Worm (Caenorhabditis elegans) whole organism, L3 larva: Measurements from ENCODE around the gene spe-44.
"Not testable (repeated sequence)": the region's sequence is repeated elsewhere in the genome, so short reads cannot be mapped to it uniquely, and the experiment has no call there.

ENCODE experiments used
- R02D3.7 ChIP-seq: fragments of 150-350 bp; optimal IDR thresholded peaks from 2 replicates; lab custom pipeline; 2014; ENCODE audit warnings: missing biosample characterization, missing genetic modification characterization
- ZK546.5 ChIP-seq: sonication (generic microtip); optimal IDR thresholded peaks from 2 replicates; lab custom pipeline; 2017; ENCODE audit warnings: missing biosample characterization, missing genetic modification characterization
- ama-1 ChIP-seq: fragments of 150-350 bp; optimal IDR thresholded peaks from 2 replicates; lab custom pipeline; 2018
- ceh-28 ChIP-seq: fragments of 150-350 bp; optimal IDR thresholded peaks from 2 replicates; lab custom pipeline; 2014; ENCODE audit warnings: missing biosample characterization, missing genetic modification reagents, missing genetic modification characterization
- ceh-9 ChIP-seq: sonication (generic microtip); optimal IDR thresholded peaks from 2 replicates; lab custom pipeline; 2018; ENCODE audit warnings: missing biosample characterization, missing genetic modification characterization
- daf-12 ChIP-seq: fragments of 150-350 bp; optimal IDR thresholded peaks from 2 replicates; lab custom pipeline; 2014; ENCODE audit warnings: missing biosample characterization, missing genetic modification reagents, missing genetic modification characterization
- egl-27 ChIP-seq: sonication (generic microtip); optimal IDR thresholded peaks from 4 replicates; lab custom pipeline; 2017; ENCODE audit warnings: missing biosample characterization, missing genetic modification reagents, missing genetic modification characterization
- egl-5 ChIP-seq: fragments of 150-350 bp; optimal IDR thresholded peaks from 2 replicates; lab custom pipeline; 2017; ENCODE audit warnings: missing biosample characterization, missing genetic modification reagents, missing genetic modification characterization, inconsistent platforms
- elt-3 ChIP-seq, 3 experiments: fragments of 150-350 bp in 1 of 3; sonication (generic microtip) in 2 of 3; optimal IDR thresholded peaks; 2 replicates in 2 of 3; 4 replicates in 1 of 3; lab custom pipeline; 2014 to 2017; ENCODE audit warnings: missing biosample characterization in 3 of 3, missing genetic modification characterization in 3 of 3
- eor-1 ChIP-seq, 2 experiments: fragments of 150-350 bp; optimal IDR thresholded peaks; 2 replicates each; lab custom pipeline; 2014 to 2018; ENCODE audit warnings: missing biosample characterization in 2 of 2, missing genetic modification characterization in 2 of 2
- fkh-10 ChIP-seq: sonication (generic microtip); optimal IDR thresholded peaks from 2 replicates; lab custom pipeline; 2017; ENCODE audit warnings: missing biosample characterization, missing genetic modification reagents, missing genetic modification characterization
- fkh-2 ChIP-seq: fragments of 150-350 bp; optimal IDR thresholded peaks from 2 replicates; lab custom pipeline; 2014; ENCODE audit warnings: missing biosample characterization, missing genetic modification reagents, missing genetic modification characterization
- fos-1 ChIP-seq: fragments of 150-350 bp; optimal IDR thresholded peaks from 2 replicates; lab custom pipeline; 2014; ENCODE audit warnings: missing biosample characterization, missing genetic modification characterization
- hmg-11 ChIP-seq: sonication (generic microtip); optimal IDR thresholded peaks from 2 replicates; lab custom pipeline; 2016; ENCODE audit warnings: missing genetic modification characterization, missing compliant biosample characterization
- lin-15B ChIP-seq: fragments of 150-350 bp; optimal IDR thresholded peaks from 2 replicates; lab custom pipeline; 2014; ENCODE audit warnings: missing biosample characterization, missing genetic modification characterization
- lin-39 ChIP-seq: fragments of 150-350 bp; optimal IDR thresholded peaks from 2 replicates; lab custom pipeline; 2018; ENCODE audit warnings: missing biosample characterization, missing genetic modification reagents, missing genetic modification characterization
- lsy-12 ChIP-seq: sonication (generic microtip); optimal IDR thresholded peaks from 2 replicates; lab custom pipeline; 2016; ENCODE audit warnings: mild to moderate bottlenecking, missing genetic modification characterization, missing compliant biosample characterization
- nfya-1 ChIP-seq: sonication (generic microtip); optimal IDR thresholded peaks from 2 replicates; lab custom pipeline; 2017; ENCODE audit warnings: missing genetic modification characterization, mild to moderate bottlenecking, missing compliant biosample characterization, antibody characterized with exemption, moderate library complexity; ENCODE audit not compliant: insufficient read depth
- nhr-11 ChIP-seq: fragments of 150-350 bp; optimal IDR thresholded peaks from 2 replicates; lab custom pipeline; 2014; ENCODE audit warnings: missing biosample characterization, missing genetic modification characterization
- nhr-23 ChIP-seq: fragments of 150-350 bp; optimal IDR thresholded peaks from 2 replicates; lab custom pipeline; 2014; ENCODE audit warnings: missing biosample characterization, missing genetic modification reagents, missing genetic modification characterization
- nhr-237 ChIP-seq: fragments of 150-350 bp; optimal IDR thresholded peaks from 2 replicates; lab custom pipeline; 2014; ENCODE audit warnings: missing biosample characterization, missing genetic modification characterization
- nhr-25 ChIP-seq: sonication (generic microtip); optimal IDR thresholded peaks from 2 replicates; lab custom pipeline; 2017; ENCODE audit warnings: missing biosample characterization, missing genetic modification characterization
- nhr-28 ChIP-seq: fragments of 150-350 bp; optimal IDR thresholded peaks from 2 replicates; lab custom pipeline; 2014; ENCODE audit warnings: missing biosample characterization, missing genetic modification characterization
- nhr-43 ChIP-seq: sonication (generic microtip); optimal IDR thresholded peaks from 2 replicates; lab custom pipeline; 2016; ENCODE audit warnings: mild to moderate bottlenecking, missing genetic modification characterization, missing compliant biosample characterization; ENCODE audit not compliant: poor library complexity, severe bottlenecking
- nhr-76 ChIP-seq: fragments of 150-350 bp; sonication (generic microtip); optimal IDR thresholded peaks from 5 replicates; lab custom pipeline; 2014; ENCODE audit warnings: missing biosample characterization, missing genetic modification characterization
- nhr-77 ChIP-seq: fragments of 150-350 bp; optimal IDR thresholded peaks from 2 replicates; lab custom pipeline; 2014; ENCODE audit warnings: missing biosample characterization, missing genetic modification characterization
- pha-4 ChIP-seq: fragments of 150-350 bp; optimal IDR thresholded peaks from 2 replicates; lab custom pipeline; 2014; ENCODE audit warnings: missing biosample characterization, missing genetic modification reagents, missing genetic modification characterization
- sea-2 ChIP-seq: fragments of 150-350 bp; sonication (generic microtip); optimal IDR thresholded peaks from 4 replicates; lab custom pipeline; 2014; ENCODE audit warnings: missing biosample characterization, missing genetic modification reagents, missing genetic modification characterization
- snpc-4 ChIP-seq: fragments of 150-350 bp; optimal IDR thresholded peaks from 2 replicates; lab custom pipeline; 2014; ENCODE audit warnings: missing biosample characterization, missing genetic modification characterization
- unc-39 ChIP-seq: sonication (generic microtip); optimal IDR thresholded peaks from 4 replicates; lab custom pipeline; 2017; ENCODE audit warnings: missing biosample characterization, missing genetic modification characterization
- zag-1 ChIP-seq: fragments of 150-350 bp; optimal IDR thresholded peaks from 2 replicates; lab custom pipeline; 2014; ENCODE audit warnings: missing biosample characterization, missing genetic modification characterization
- ztf-11 ChIP-seq: fragments of 150-350 bp; optimal IDR thresholded peaks from 2 replicates; lab custom pipeline; 2014; ENCODE audit warnings: missing biosample characterization, missing genetic modification characterization
- ztf-4 ChIP-seq: fragments of 150-350 bp; optimal IDR thresholded peaks from 2 replicates; lab custom pipeline; 2014; ENCODE audit warnings: missing biosample characterization, missing genetic modification characterization

spe-44 gene

ce11 chrIV:12490491-12490890, 36.5 kb upstream of the spe-44 start, which contains the start of gene him-6:
Gene him-6, plus strand, starts transcription at chrIV:12490791.
- TF ChIP-seq ama-1 (lab: Kevin White, UChicago) (no peak), nhr-43 (no peak), nhr-28 (tag; lab: Kevin White, UChicago) (no peak), ztf-11 (tag; lab: Kevin White, UChicago) (no peak), nhr-23 (tag; lab: Kevin White, UChicago) (no peak), fos-1 (tag; lab: Kevin White, UChicago) (no peak), nhr-237 (tag; lab: Kevin White, UChicago) (no peak), fkh-10 (GFP tag; lab: Kevin White, UChicago) (no peak), ZK546.5 (tag; lab: Kevin White, UChicago) (no peak), nhr-25 (no peak), lin-39 (tag; lab: Kevin White, UChicago) (no peak), nhr-77 (tag; lab: Kevin White, UChicago) (no peak), R02D3.7 (no peak), nfya-1 (no peak), nhr-11 (tag; lab: Kevin White, UChicago) (no peak), fkh-2 (tag; lab: Kevin White, UChicago) (no peak), egl-5 (no peak), ztf-4 (tag; lab: Kevin White, UChicago) (no peak), sea-2 (no peak)

ce11 chrIV:12487194-12487593, 33.2 kb upstream of the spe-44 start, which contains the start of gene sru-26:
Gene sru-26, plus strand, starts transcription at chrIV:12487494.
- TF ChIP-seq fos-1 (tag; lab: Kevin White, UChicago) (no peak), lsy-12 (tag; lab: Kevin White, UChicago) (no peak), elt-3 (tag; optimal IDR thresholded peaks at IDR 0.05; lab: Kevin White, UChicago) (no peak), egl-27 (tag; lab: Kevin White, UChicago) (no peak), ceh-28 (tag; lab: Kevin White, UChicago) (no peak), unc-39 (tag; lab: Kevin White, UChicago) (no peak), hmg-11 (no peak), nhr-28 (tag; lab: Kevin White, UChicago) (no peak), egl-5 (no peak), ztf-11 (tag; lab: Kevin White, UChicago) (no peak), daf-12 (no peak), R02D3.7 (no peak), ceh-9 (no peak), nhr-76 (no peak), lin-15B (tag; lab: Kevin White, UChicago) (no peak), snpc-4 (tag; lab: Kevin White, UChicago) (no peak), nhr-23 (tag; lab: Kevin White, UChicago) (no peak), nhr-77 (tag; lab: Kevin White, UChicago) (no peak)
- TF ChIP-seq, all 47 proteins: peak for 0

DNA sequence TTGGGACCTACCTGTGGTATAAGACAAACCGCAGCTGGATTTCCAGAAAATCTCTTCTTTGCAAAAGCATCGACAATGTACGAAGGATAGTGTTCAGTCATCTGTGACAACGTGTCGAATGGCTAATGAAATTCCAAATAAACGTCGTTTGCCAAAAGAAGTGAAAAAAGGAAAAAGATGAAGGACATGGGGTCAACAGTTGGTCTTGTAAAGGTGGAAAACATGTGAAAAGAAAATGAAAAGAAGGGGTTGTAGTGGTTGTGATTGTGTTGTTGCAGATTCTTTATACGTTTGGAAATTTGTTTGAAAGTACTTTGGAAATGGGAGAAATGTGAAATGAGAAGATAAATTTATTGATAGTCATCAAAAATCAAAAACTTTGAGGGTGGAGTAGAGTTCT, 30.5 kb upstream of the spe-44 start, which contains the start of gene T04A11.4:
Gene T04A11.4, minus strand, starts transcription at position 101 of the 400 bp plus-strand sequence.
- TF ChIP-seq zag-1 (tag; lab: Kevin White, UChicago); ZK546.5 (tag; lab: Kevin White, UChicago); R02D3.7: not testable (repeated sequence)

- not testable (repeated sequence) for TF ChIP-seq eor-1 (tag; optimal IDR thresholded peaks at IDR 0.05; lab: Kevin White, UChicago); ama-1 (lab: Kevin White, UChicago); nhr-23 (tag; lab: Kevin White, UChicago)
Observed at ce11 chrIV:12478711-12479110, 24.7 kb upstream of the spe-44 start, which contains the start of gene igdb-1. Gene igdb-1, plus strand, starts transcription at chrIV:12479011.

- not testable (repeated sequence) for TF ChIP-seq pha-4, ZK546.5, fos-1 (tag; lab: Kevin White, UChicago)
Observed at ce11 chrIV:12476942-12477341, 22.9 kb upstream of the spe-44 start, which contains the start of gene T04A11.1. Gene T04A11.1, minus strand, starts transcription at chrIV:12477042.
